Worm (Caenorhabditis elegans) whole organism, late embryonic: ENCODE results near the gene F22E5.21.
"Not testable (repeated sequence)": the region's sequence is repeated elsewhere in the genome, so short reads cannot be mapped to it uniquely, and the experiment has no call there.

Experiments
- K02D7.2 ChIP-seq: sonication (generic microtip); optimal IDR thresholded peaks from 2 replicates; lab custom pipeline; 2017; ENCODE audit warnings: mild to moderate bottlenecking, missing genetic modification characterization, missing compliant biosample characterization
- Y22D7AL.16 ChIP-seq: sonication (generic microtip); optimal IDR thresholded peaks from 2 replicates; lab custom pipeline; 2016; ENCODE audit warnings: missing genetic modification characterization, missing compliant biosample characterization
- ceh-2 ChIP-seq: sonication (generic microtip); optimal IDR thresholded peaks from 2 replicates; lab custom pipeline; 2016; ENCODE audit warnings: missing genotype, missing genetic modification characterization, missing compliant biosample characterization
- ceh-22 ChIP-seq: sonication (generic microtip); optimal IDR thresholded peaks from 2 replicates; lab custom pipeline; 2017; ENCODE audit warnings: missing biosample characterization, missing genetic modification characterization
- ceh-31 ChIP-seq: sonication (generic microtip); optimal IDR thresholded peaks from 2 replicates; lab custom pipeline; 2016; ENCODE audit warnings: missing genetic modification characterization, missing compliant biosample characterization
- ceh-34 ChIP-seq: sonication (generic microtip); optimal IDR thresholded peaks from 2 replicates; lab custom pipeline; 2016; ENCODE audit warnings: mild to moderate bottlenecking, missing genetic modification characterization, missing compliant biosample characterization
- ceh-48 ChIP-seq: sonication (generic microtip); optimal IDR thresholded peaks from 2 replicates; lab custom pipeline; 2016; ENCODE audit warnings: missing genetic modification characterization, inconsistent platforms, missing compliant biosample characterization
- ceh-6 ChIP-seq: fragments of 200-800 bp; sonication (Bioruptor generic); optimal IDR thresholded peaks from 2 replicates; lab custom pipeline; 2018; ENCODE audit warnings: mild to moderate bottlenecking, missing genetic modification characterization, missing compliant biosample characterization
- ceh-9 ChIP-seq: sonication (generic microtip); optimal IDR thresholded peaks from 2 replicates; lab custom pipeline; 2016; ENCODE audit warnings: mild to moderate bottlenecking, missing genetic modification characterization, inconsistent platforms, missing compliant biosample characterization
- dve-1 ChIP-seq: sonication (generic microtip); optimal IDR thresholded peaks from 2 replicates; lab custom pipeline; 2017; ENCODE audit warnings: antibody characterized with exemption, mild to moderate bottlenecking, missing genetic modification characterization, missing compliant biosample characterization
- elt-2 ChIP-seq: sonication (generic microtip); optimal IDR thresholded peaks from 2 replicates; lab custom pipeline; 2016; ENCODE audit warnings: missing genetic modification reagents, missing genetic modification characterization, missing compliant biosample characterization
- ets-4 ChIP-seq: sonication (generic microtip); optimal IDR thresholded peaks from 2 replicates; lab custom pipeline; 2016; ENCODE audit warnings: missing genetic modification characterization, missing compliant biosample characterization
- eyg-1 ChIP-seq: sonication (generic microtip); optimal IDR thresholded peaks from 2 replicates; lab custom pipeline; 2016; ENCODE audit warnings: missing genotype, missing genetic modification characterization, missing compliant biosample characterization
- fkh-10 ChIP-seq: fragments of 150-350 bp; optimal IDR thresholded peaks from 2 replicates; lab custom pipeline; 2014; ENCODE audit warnings: missing biosample characterization, missing genetic modification reagents, missing genetic modification characterization
- hlh-30 ChIP-seq: sonication (generic microtip); optimal IDR thresholded peaks from 2 replicates; lab custom pipeline; 2017; ENCODE audit warnings: antibody characterized with exemption, missing genetic modification characterization, missing compliant biosample characterization; ENCODE audit not compliant: insufficient read depth
- hlh-8 ChIP-seq: sonication (generic microtip); optimal IDR thresholded peaks from 2 replicates; lab custom pipeline; 2016; ENCODE audit warnings: missing genotype, missing genetic modification characterization, missing compliant biosample characterization
- lin-11 ChIP-seq: fragments of 200-800 bp; sonication (Bioruptor generic); optimal IDR thresholded peaks from 2 replicates; lab custom pipeline; 2018; ENCODE audit warnings: mild to moderate bottlenecking, missing genetic modification characterization, missing compliant biosample characterization
- nfya-1 ChIP-seq: sonication (generic microtip); optimal IDR thresholded peaks from 2 replicates; lab custom pipeline; 2017; ENCODE audit warnings: missing genetic modification characterization, mild to moderate bottlenecking, missing compliant biosample characterization, antibody characterized with exemption, moderate library complexity
- npax-4 ChIP-seq: sonication (generic microtip); optimal IDR thresholded peaks from 2 replicates; lab custom pipeline; 2016; ENCODE audit warnings: missing genetic modification characterization, missing compliant biosample characterization
- pat-9 ChIP-seq: fragments of 200-800 bp; sonication (Bioruptor generic); optimal IDR thresholded peaks from 2 replicates; lab custom pipeline; 2018; ENCODE audit warnings: mild to moderate bottlenecking, missing genetic modification characterization, moderate library complexity, missing compliant biosample characterization
- pha-2 ChIP-seq: sonication (generic microtip); optimal IDR thresholded peaks from 2 replicates; lab custom pipeline; 2017; ENCODE audit warnings: mild to moderate bottlenecking, missing genetic modification characterization, missing compliant biosample characterization
- pqm-1 ChIP-seq: sonication (generic microtip); optimal IDR thresholded peaks from 2 replicates; lab custom pipeline; 2016; ENCODE audit warnings: missing genetic modification characterization, missing compliant biosample characterization
- pros-1 ChIP-seq: fragments of 150-350 bp; optimal IDR thresholded peaks from 2 replicates; lab custom pipeline; 2014; ENCODE audit warnings: missing biosample characterization, missing genetic modification reagents, missing genetic modification characterization
- ref-2 ChIP-seq: sonication (generic microtip); optimal IDR thresholded peaks from 2 replicates; lab custom pipeline; 2016; ENCODE audit warnings: missing genetic modification characterization, missing compliant biosample characterization
- rnt-1 ChIP-seq: sonication (generic microtip); optimal IDR thresholded peaks from 2 replicates; lab custom pipeline; 2016; ENCODE audit warnings: missing genetic modification characterization, missing compliant biosample characterization
- sox-2 ChIP-seq: fragments of 200-800 bp; sonication (Bioruptor generic); IDR thresholded peaks from 2 replicates; pipeline ENCODE4 v1.3.6; 2022; ENCODE audit warnings: missing genetic modification reagents, missing genetic modification characterization, missing compliant biosample characterization
- unc-55 ChIP-seq: sonication (generic microtip); optimal IDR thresholded peaks from 2 replicates; lab custom pipeline; 2017; ENCODE audit warnings: missing biosample characterization, missing genetic modification reagents, missing genetic modification characterization
- zip-5 ChIP-seq: sonication (generic microtip); optimal IDR thresholded peaks from 2 replicates; lab custom pipeline; 2016; ENCODE audit warnings: missing genetic modification characterization, missing compliant biosample characterization

The F22E5.21 gene

DNA sequence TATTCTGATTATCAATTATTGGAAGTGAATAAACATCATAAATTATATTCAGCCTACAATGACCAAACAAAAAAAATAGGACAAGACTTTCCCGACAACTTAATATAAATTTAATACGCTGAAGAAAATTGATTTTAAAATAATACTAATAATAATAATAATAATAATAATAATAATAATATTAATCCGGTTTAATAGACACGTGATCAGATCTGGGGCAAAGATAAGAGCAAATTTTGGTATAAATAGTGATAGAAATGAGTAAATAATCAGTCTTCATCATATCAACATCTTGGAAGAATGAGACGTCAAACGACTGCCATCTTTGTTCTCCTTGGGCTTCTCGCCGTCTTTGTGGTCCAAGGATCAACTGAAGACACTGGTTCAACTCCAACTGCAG is 18.1 kb downstream of the F22E5.21 start, which contains the start of gene msrp-6:
TSS of gene msrp-6 (plus strand) at position 301 of the 400 bp plus-strand sequence.
- TF ChIP-seq Y22D7AL.16; ceh-2 (tag; lab: Kevin White, UChicago); ets-4 (tag; lab: Kevin White, UChicago): not testable (repeated sequence)

ce11 chrII:2616634-2617033 is 20.6 kb downstream of the F22E5.21 start, which contains the start of gene msrp-5:
Gene msrp-5, plus strand, starts transcription at chrII:2616934.
- TF ChIP-seq pros-1 (tag; lab: Kevin White, UChicago); hlh-30 (tag; lab: Kevin White, UChicago); sox-2 (GFP tag; lab: Robert Waterston, UW): not testable (repeated sequence)
- TF ChIP-seq, all 69 proteins: peak for 0; not testable (repeated sequence) for 69

DNA sequence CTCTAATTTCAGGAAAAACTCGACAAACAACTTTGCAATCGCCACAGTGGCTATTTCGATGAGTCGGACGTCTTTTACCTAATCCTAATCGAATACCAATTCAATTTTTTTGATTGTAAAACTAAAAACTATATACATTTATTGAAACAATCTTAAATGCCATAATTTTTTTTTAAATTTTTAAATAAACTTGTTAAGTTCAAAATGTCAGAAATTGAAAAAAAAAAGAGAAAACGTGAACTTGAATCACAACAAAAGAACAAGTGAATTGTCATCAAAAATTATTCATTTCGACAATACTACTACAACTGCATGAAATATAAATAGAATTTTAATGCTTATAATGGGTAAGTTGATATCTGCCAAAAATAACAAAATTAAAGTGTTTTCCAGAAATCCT is 25.0 kb downstream of the F22E5.21 start, which contains the start of gene D2062.13:
TSS of gene D2062.13 (plus strand) at position 301 of the 400 bp plus-strand sequence.
- TF ChIP-seq Y22D7AL.16; hlh-8; fkh-10 (GFP tag; lab: Kevin White, UChicago): not testable (repeated sequence)
- TF ChIP-seq, all 69 proteins: peak for 0; not testable (repeated sequence) for 69

- no peak for TF ChIP-seq rnt-1 (tag; lab: Kevin White, UChicago)
- TF ChIP-seq dve-1 (tag; lab: Kevin White, UChicago), result peak; percentile 56
Observed at ce11 chrII:2611009-2611408, 26.2 kb downstream of the F22E5.21 start.

DNA sequence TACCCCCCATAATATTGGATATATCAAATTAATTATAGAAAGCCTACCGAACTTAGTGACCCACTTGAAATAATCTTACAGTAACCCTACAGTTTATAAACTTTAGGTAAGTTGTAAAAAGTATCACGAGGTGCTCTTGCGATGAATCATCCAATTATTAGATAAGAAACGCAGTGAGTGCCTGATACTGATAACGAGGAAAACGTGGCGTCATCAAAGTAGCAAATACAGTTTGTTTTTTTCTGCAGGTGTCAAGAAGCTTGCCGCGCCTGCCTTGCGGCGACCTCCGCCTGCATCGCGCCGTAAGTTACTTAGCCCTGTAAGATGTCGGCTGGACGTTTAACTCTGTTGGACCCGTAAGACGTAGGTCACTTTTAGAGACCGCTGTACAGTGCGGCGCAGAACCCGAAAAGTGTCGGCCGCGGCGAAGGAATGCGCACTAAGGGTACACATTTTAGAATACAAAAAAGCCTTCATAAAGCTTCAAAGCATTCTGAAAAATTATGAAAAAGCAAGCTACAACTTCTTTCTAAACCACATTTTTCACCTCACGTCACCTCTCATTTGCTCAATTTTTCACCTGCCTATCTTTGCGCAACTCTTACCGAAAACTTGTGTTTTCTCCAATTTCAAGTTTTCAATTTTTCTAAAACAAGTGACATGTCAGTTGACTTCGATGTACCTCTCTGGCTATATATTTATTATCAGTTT is 26.9 kb downstream of the F22E5.21 start, which contains the start of gene sri-38:
TSS of gene sri-38 (plus strand) at position 661 of the 711 bp plus-strand sequence.
- TF ChIP-seq rnt-1 (tag; lab: Kevin White, UChicago) (no peak), sox-2 (GFP tag; lab: Robert Waterston, UW) (no peak), ceh-22 (no peak), nfya-1 (tag; lab: Kevin White, UChicago) (no peak), unc-55 (GFP tag; lab: Kevin White, UChicago) (no peak), npax-4 (tag; lab: Kevin White, UChicago) (no peak), elt-2 (tag; lab: Kevin White, UChicago) (peak; percentile 86)

- no peak for TF ChIP-seq ceh-34 (tag; lab: Kevin White, UChicago)
- no peak for TF ChIP-seq pqm-1 (tag; lab: Kevin White, UChicago)
- TF ChIP-seq ref-2 (tag; lab: Kevin White, UChicago), result no peak
- TF ChIP-seq rnt-1 (tag; lab: Kevin White, UChicago), result no peak
- no peak for TF ChIP-seq zip-5 (tag; lab: Kevin White, UChicago)
- TF ChIP-seq ceh-6 (GFP tag; lab: Kevin White, UChicago), result no peak
- no peak for TF ChIP-seq eyg-1
- TF ChIP-seq nfya-1 (tag; lab: Kevin White, UChicago), result no peak
- no peak for TF ChIP-seq ceh-9 (tag; lab: Kevin White, UChicago)
- no peak for TF ChIP-seq ceh-2 (tag; lab: Kevin White, UChicago)
- TF ChIP-seq lin-11 (tag; lab: Kevin White, UChicago), result no peak
- no peak for TF ChIP-seq dve-1 (tag; lab: Kevin White, UChicago)
- TF ChIP-seq sox-2 (GFP tag; lab: Robert Waterston, UW), result no peak
- no peak for TF ChIP-seq Y22D7AL.16
- no peak for TF ChIP-seq K02D7.2 (tag; lab: Kevin White, UChicago)
- no peak for TF ChIP-seq ceh-31 (tag; lab: Kevin White, UChicago)
- no peak for TF ChIP-seq elt-2 (tag; lab: Kevin White, UChicago)
- TF ChIP-seq pat-9 (tag; lab: Kevin White, UChicago), result no peak
- no peak for TF ChIP-seq pha-2 (tag; lab: Kevin White, UChicago)
- TF ChIP-seq ceh-48 (tag; lab: Kevin White, UChicago), result no peak
Observed at ce11 chrII:2605319-2605718, 31.9 kb downstream of the F22E5.21 start, which contains the start of gene sri-77. Gene sri-77, minus strand, starts transcription at chrII:2605419.
